Fruit fly (Drosophila melanogaster): ENCODE measurements around the gene CG9328.

CG9328 gene

DNA sequence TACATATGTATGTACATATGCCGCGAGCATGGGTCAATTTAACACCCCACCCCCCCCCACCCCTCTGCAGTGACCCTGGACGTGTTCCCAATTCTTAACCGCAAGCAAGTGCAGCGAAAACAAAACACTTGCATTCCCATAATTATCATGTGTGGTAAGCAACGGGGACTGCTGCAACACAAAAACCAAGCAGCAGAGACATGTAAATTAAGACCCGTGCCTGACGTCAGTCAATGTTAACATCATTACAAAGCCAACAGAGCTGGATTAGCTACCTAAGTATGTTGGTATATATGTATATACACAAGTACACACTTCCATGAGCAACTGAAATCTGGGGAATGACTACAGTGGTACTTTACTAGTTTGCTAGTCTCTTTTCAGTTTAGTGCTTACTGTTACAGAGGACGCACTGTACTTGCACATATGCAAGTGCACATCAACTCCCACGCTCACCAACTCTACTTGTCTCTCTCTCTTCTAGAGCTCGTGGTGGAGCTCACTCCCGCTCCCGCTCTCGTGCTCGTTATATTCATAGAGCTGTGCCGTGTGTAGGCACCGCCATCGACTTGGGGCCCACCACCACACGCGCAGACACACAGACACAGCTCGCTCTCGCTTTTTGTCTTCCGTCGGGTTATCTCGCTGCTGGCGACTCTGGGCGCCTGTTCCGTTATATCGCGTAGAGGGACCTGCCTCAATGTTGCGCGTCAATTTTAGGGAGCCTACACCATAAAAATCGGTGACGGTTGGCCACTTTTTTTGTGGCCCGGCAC lies 23.9 kb downstream of the CG9328 start:
- TF ChIP-seq CG17806 (tag; optimal IDR thresholded peaks at IDR 0.05) (peak; percentile 34), CG9948 (tag; optimal IDR thresholded peaks at IDR 0.05) (no peak), CG14655 (GFP tag; optimal IDR thresholded peaks at IDR 0.05) (peak; percentile 54), EcR (GFP tag; optimal IDR thresholded peaks at IDR 0.05) (peak; percentile 63), Pif1A (GFP tag; optimal IDR thresholded peaks at IDR 0.05) (peak; percentile 75), CG12605 (GFP tag; IDR thresholded peaks at IDR 0.05) (no peak; the same call in 1 of the 2 replicates), CG34367 (tag; optimal IDR thresholded peaks at IDR 0.05) (no peak), CG13204 (GFP tag; optimal IDR thresholded peaks at IDR 0.05) (peak; percentile 95), CG10348 (GFP tag; IDR thresholded peaks at IDR 0.05) (no peak), CG32121 (GFP tag; IDR thresholded peaks at IDR 0.05) (peak; percentile 52; the same call in 1 of the 2 replicates), CG4496 (GFP tag; IDR thresholded peaks at IDR 0.05) (peak; percentile 86), Pif1B (GFP tag; optimal IDR thresholded peaks at IDR 0.05) (peak; percentile 18), rn (GFP tag; IDR thresholded peaks at IDR 0.05) (no peak), fd96Ca (GFP tag; IDR thresholded peaks at IDR 0.05) (peak; percentile 33), Snoo (tag; optimal IDR thresholded peaks at IDR 0.05) (peak; percentile 10), CG15710 (tag; optimal IDR thresholded peaks at IDR 0.05) (no peak), D1 (tag; optimal IDR thresholded peaks at IDR 0.05) (no peak), CG8159 (tag; optimal IDR thresholded peaks at IDR 0.05) (peak; percentile 59), CG8301 (tag; optimal IDR thresholded peaks at IDR 0.05) (peak; percentile 46), gl (tag; optimal IDR thresholded peaks at IDR 0.05) (peak; percentile 26), Ets98B (GFP tag; IDR thresholded peaks at IDR 0.05) (peak; percentile 76; the same call in 1 of the 2 replicates)

DNA sequence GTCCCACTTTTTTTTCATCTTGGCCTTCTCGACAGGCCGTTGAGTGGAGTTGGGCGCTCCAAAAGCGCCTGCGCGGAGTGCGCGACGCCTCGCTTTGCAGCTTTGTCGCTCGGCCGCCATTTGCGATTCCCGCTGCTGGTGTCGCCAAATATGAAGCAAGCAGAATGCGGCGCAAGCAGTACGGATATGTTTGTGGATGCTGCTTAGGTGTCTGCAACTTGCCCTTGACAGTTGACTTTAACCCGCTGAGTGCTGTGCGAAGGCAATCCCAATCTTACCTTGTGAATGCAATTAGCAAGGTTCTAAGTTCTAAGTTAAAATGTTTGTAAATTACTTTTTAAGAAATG lies 24.5 kb downstream of the CG9328 start:
- TF ChIP-seq CG12605 (GFP tag; IDR thresholded peaks at IDR 0.05): no peak
- TF ChIP-seq fd96Ca (GFP tag; IDR thresholded peaks at IDR 0.05): peak; percentile 81; the same call in 2 of the 3 replicates
- no peak for TF ChIP-seq CG17806 (tag; optimal IDR thresholded peaks at IDR 0.05)
- TF ChIP-seq Snoo (tag; optimal IDR thresholded peaks at IDR 0.05): no peak
- TF ChIP-seq CG10348 (GFP tag; IDR thresholded peaks at IDR 0.05): 0 out of 2 replicates have a peak, but pooled peaks have one; percentile 14
- peak; percentile 12 for TF ChIP-seq CG8159 (tag; optimal IDR thresholded peaks at IDR 0.05)
- TF ChIP-seq Ets98B (GFP tag; IDR thresholded peaks at IDR 0.05): peak; percentile 63
- TF ChIP-seq rn (GFP tag; IDR thresholded peaks at IDR 0.05): no peak
- peak; percentile 65 for TF ChIP-seq CG32121 (GFP tag; IDR thresholded peaks at IDR 0.05)
- no peak for TF ChIP-seq CG14655 (GFP tag; optimal IDR thresholded peaks at IDR 0.05)
- no peak for TF ChIP-seq CG8301 (tag; optimal IDR thresholded peaks at IDR 0.05)
- TF ChIP-seq CG15710 (tag; optimal IDR thresholded peaks at IDR 0.05): peak; percentile 31
- TF ChIP-seq CG13204 (GFP tag; optimal IDR thresholded peaks at IDR 0.05): peak; percentile 5
- TF ChIP-seq Pif1A (GFP tag; optimal IDR thresholded peaks at IDR 0.05): no peak
- TF ChIP-seq EcR (GFP tag; optimal IDR thresholded peaks at IDR 0.05): no peak

DNA sequence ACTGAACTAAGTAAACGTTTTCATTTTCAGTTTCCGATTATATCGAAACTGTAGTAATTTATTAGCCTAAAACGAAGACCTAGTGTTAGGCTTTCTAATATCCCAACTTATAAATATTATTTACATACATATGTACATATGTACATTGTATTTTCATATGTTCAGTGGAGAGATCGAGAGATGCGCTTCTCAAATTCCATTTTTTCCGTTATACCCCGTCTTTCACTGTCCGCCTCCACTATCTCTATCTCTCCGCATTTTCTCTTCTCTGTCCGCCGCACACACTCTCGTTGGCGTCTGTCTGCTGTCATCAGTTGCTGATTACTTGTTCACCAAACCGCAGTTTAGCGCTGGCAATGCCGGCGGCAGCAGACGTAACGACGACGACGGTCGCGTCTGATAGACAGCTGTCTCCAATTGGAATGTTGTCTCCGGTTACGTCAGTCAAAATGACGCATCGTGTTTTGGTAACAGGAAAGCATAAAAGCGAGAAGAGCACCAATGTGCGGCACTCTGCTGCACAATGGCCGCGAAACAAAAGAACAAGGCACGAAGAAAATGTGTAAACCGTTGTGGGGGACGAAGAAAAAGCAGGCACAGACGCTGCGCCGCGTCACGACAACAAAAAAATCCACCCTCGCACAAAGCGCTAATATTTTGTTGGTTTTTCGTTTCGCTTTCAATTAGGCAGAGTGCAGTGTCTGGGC lies 25.1 kb downstream of the CG9328 start, which contains the start of gene CG9331:
Gene CG9331 (plus strand): TSS at position 340 of the 707 bp plus-strand sequence.
- TF ChIP-seq gl (tag; optimal IDR thresholded peaks at IDR 0.05) (no peak), Ets98B (GFP tag; IDR thresholded peaks at IDR 0.05) (peak; percentile 57), CG8159 (tag; optimal IDR thresholded peaks at IDR 0.05) (no peak), CG9948 (tag; optimal IDR thresholded peaks at IDR 0.05) (no peak), CG4496 (GFP tag; IDR thresholded peaks at IDR 0.05) (peak; percentile 44; the same call in 1 of the 3 replicates), fd96Ca (GFP tag; IDR thresholded peaks at IDR 0.05) (peak; percentile 36; the same call in 1 of the 3 replicates), Pif1A (GFP tag; optimal IDR thresholded peaks at IDR 0.05) (no peak), Pif1B (GFP tag; optimal IDR thresholded peaks at IDR 0.05) (no peak), CG32121 (GFP tag; IDR thresholded peaks at IDR 0.05) (peak; percentile 75; the same call in 1 of the 2 replicates), CG15710 (tag; optimal IDR thresholded peaks at IDR 0.05) (no peak), rn (GFP tag; IDR thresholded peaks at IDR 0.05) (no peak), CG34367 (tag; optimal IDR thresholded peaks at IDR 0.05) (no peak), D1 (tag; optimal IDR thresholded peaks at IDR 0.05) (no peak), CG17806 (tag; optimal IDR thresholded peaks at IDR 0.05) (no peak), CG12605 (GFP tag; IDR thresholded peaks at IDR 0.05) (no peak; the same call in 1 of the 2 replicates), Snoo (tag; optimal IDR thresholded peaks at IDR 0.05) (no peak), CG10348 (GFP tag; IDR thresholded peaks at IDR 0.05) (no peak), CG8301 (tag; optimal IDR thresholded peaks at IDR 0.05) (no peak), EcR (GFP tag; optimal IDR thresholded peaks at IDR 0.05) (peak; percentile 70), CG14655 (GFP tag; optimal IDR thresholded peaks at IDR 0.05) (no peak), CG13204 (GFP tag; optimal IDR thresholded peaks at IDR 0.05) (peak; percentile 82)

DNA sequence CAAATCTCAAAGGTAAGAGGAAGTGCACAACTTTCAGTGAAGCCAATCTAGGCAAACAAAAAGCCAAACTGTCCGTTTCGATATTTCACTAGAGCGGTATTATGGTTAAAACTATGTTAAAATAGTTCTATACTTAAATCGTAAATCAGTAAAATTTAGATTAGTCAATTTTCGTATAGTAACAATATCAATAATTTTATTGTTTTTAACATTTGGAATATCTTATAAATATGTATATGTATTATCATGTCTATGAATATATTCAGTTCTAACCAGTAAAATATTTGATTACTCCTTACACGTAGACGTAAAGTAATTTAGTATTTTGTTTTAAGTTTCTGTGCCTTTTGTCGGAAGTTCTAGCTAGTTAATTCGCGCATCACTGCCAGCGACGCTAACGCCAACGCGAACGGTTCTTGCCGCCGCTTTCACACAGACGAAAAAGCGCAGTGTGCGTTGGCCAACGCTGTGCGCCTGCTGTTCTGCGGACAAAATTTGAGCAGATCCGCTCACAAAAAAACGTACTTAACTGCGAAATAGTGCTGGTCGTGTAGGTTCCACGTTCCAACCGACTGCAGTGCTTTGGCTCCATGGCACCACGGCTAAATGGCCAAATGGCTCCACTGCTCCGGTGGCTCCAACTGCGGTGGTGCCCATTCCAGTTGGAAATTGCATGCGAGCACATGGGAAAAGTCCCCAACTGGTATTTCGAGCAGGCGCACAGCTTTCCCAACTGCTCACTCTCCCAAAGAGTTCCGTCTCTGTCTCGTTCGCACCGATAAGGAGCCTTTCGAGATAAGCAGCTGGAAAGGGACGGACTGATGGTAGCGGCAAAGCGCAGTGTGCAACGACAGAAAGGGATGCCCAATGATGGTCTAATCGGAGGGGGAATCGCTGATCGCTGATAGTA lies 25.9 kb downstream of the CG9328 start:
- TF ChIP-seq rn (GFP tag; IDR thresholded peaks at IDR 0.05) (no peak), CG13204 (GFP tag; optimal IDR thresholded peaks at IDR 0.05) (peak; percentile 94), CG34367 (tag; optimal IDR thresholded peaks at IDR 0.05) (no peak), CG12605 (GFP tag; IDR thresholded peaks at IDR 0.05) (0 out of 2 replicates have a peak, but pooled peaks have one; percentile 15), gl (tag; optimal IDR thresholded peaks at IDR 0.05) (peak; percentile 60), CG10348 (GFP tag; IDR thresholded peaks at IDR 0.05) (no peak), fd96Ca (GFP tag; IDR thresholded peaks at IDR 0.05) (peak; percentile 11; the same call in 2 of the 3 replicates), Pif1A (GFP tag; optimal IDR thresholded peaks at IDR 0.05) (peak; percentile 8), CG17806 (tag; optimal IDR thresholded peaks at IDR 0.05) (no peak), CG14655 (GFP tag; optimal IDR thresholded peaks at IDR 0.05) (peak; percentile 45), Ets98B (GFP tag; IDR thresholded peaks at IDR 0.05) (peak; percentile 69; the same call in 1 of the 2 replicates), Snoo (tag; optimal IDR thresholded peaks at IDR 0.05) (peak; percentile 28), EcR (GFP tag; optimal IDR thresholded peaks at IDR 0.05) (peak; percentile 72), CG4496 (GFP tag; IDR thresholded peaks at IDR 0.05) (0 out of 3 replicates have a peak, but pooled peaks have one; percentile 65), CG32121 (GFP tag; IDR thresholded peaks at IDR 0.05) (peak; percentile 82), CG8159 (tag; optimal IDR thresholded peaks at IDR 0.05) (peak; percentile 26), Pif1B (GFP tag; optimal IDR thresholded peaks at IDR 0.05) (peak; percentile 30), CG15710 (tag; optimal IDR thresholded peaks at IDR 0.05) (no peak), CG8301 (tag; optimal IDR thresholded peaks at IDR 0.05) (no peak), CG9948 (tag; optimal IDR thresholded peaks at IDR 0.05) (peak; percentile 30), D1 (tag; optimal IDR thresholded peaks at IDR 0.05) (no peak)

All from whole organism, pupa.